Fruit fly (Drosophila melanogaster) whole organism, embryonic: ENCODE data around the gene CG6749.

Experiments
- Adf1 ChIP-seq: fragments of 200-800 bp; sonication (Bioruptor generic); IDR thresholded peaks from 2 replicates; pipeline ENCODE4 v1.3.6; 2022; ENCODE audit warnings: missing biosample characterization, missing genetic modification characterization
- Awh ChIP-seq: fragments of 200-800 bp; sonication (Bioruptor generic); IDR thresholded peaks from 2 replicates; pipeline ENCODE4, ENCODE4 v1.3.6; 2022; ENCODE audit warnings: missing biosample characterization, missing genetic modification characterization
- CG12299 ChIP-seq: fragments of 200-800 bp; sonication (Bioruptor generic); optimal IDR thresholded peaks from 2 replicates; lab custom pipeline; 2018; ENCODE audit warnings: missing biosample characterization, mild to moderate bottlenecking, missing genetic modification characterization
- CG14710 ChIP-seq: fragments of 200-800 bp; sonication (Bioruptor generic); optimal IDR thresholded peaks from 3 replicates; lab custom pipeline; 2019; ENCODE audit warnings: missing biosample characterization, mild to moderate bottlenecking, missing genetic modification characterization, moderate library complexity
- CG14860 ChIP-seq: fragments of 200-800 bp; sonication (Bioruptor generic); IDR thresholded peaks from 3 replicates; pipeline ENCODE4 v1.3.6; 2022; ENCODE audit warnings: missing biosample characterization, missing genetic modification characterization; ENCODE audit not compliant: partially characterized antibody
- CG1792 ChIP-seq: fragments of 200-800 bp; sonication (Bioruptor generic); optimal IDR thresholded peaks from 2 replicates; lab custom pipeline; 2016; ENCODE audit warnings: missing biosample characterization, missing genetic modification characterization
- CG33213 ChIP-seq: fragments of 200-800 bp; sonication (Bioruptor generic); optimal IDR thresholded peaks from 3 replicates; lab custom pipeline; 2016; ENCODE audit warnings: missing biosample characterization, missing genetic modification characterization
- CG34224 ChIP-seq: fragments of 200-800 bp; sonication (Bioruptor generic); IDR thresholded peaks from 3 replicates; pipeline ENCODE4 v1.3.6; 2022; ENCODE audit warnings: missing biosample characterization, missing genetic modification characterization; ENCODE audit not compliant: partially characterized antibody
- CG34376 ChIP-seq: fragments of 200-800 bp; sonication (Bioruptor generic); optimal IDR thresholded peaks from 2 replicates; lab custom pipeline; 2018; ENCODE audit warnings: missing biosample characterization, mild to moderate bottlenecking, missing genetic modification characterization
- CG3847 ChIP-seq: fragments of 200-800 bp; sonication (Bioruptor generic); IDR thresholded peaks from 2 replicates; pipeline ENCODE4 v1.3.6; 2022; ENCODE audit warnings: missing biosample characterization, missing genetic modification characterization
- CG4424 ChIP-seq: fragments of 200-800 bp; sonication (Bioruptor generic); optimal IDR thresholded peaks from 3 replicates; lab custom pipeline; 2016; ENCODE audit warnings: missing biosample characterization, missing genetic modification characterization
- CG6175 ChIP-seq: fragments of 200-800 bp; sonication (Bioruptor generic); IDR thresholded peaks from 3 replicates; pipeline ENCODE4 v1.3.6; 2022; ENCODE audit warnings: missing biosample characterization, missing genetic modification characterization
- CG7963 ChIP-seq: fragments of 200-800 bp; sonication (Bioruptor generic); IDR thresholded peaks from 3 replicates; pipeline ENCODE4 v1.3.6; 2022; ENCODE audit warnings: missing biosample characterization, missing genetic modification characterization; ENCODE audit not compliant: partially characterized antibody
- CG8290 ChIP-seq, 3 experiments: fragments of 200-800 bp; sonication (Bioruptor generic); optimal IDR thresholded peaks; 2 replicates each; lab custom pipeline; 2016 to 2019; ENCODE audit warnings: missing biosample characterization in 3 of 3, missing genetic modification characterization in 3 of 3, mild to moderate bottlenecking in 2 of 3, moderate library complexity in 1 of 3
- CG9727 ChIP-seq: fragments of 200-800 bp; sonication (Bioruptor generic); optimal IDR thresholded peaks from 3 replicates; lab custom pipeline; 2017; ENCODE audit warnings: missing biosample characterization, mild to moderate bottlenecking, missing genetic modification characterization
- CG9932 ChIP-seq: fragments of 200-800 bp; sonication (Bioruptor generic); IDR thresholded peaks from 2 replicates; pipeline ENCODE4 v1.3.6; 2022; ENCODE audit warnings: missing biosample characterization, missing genetic modification characterization
- Dip3 ChIP-seq: fragments of 200-800 bp; sonication (Bioruptor generic); optimal IDR thresholded peaks from 3 replicates; lab custom pipeline; 2016; ENCODE audit warnings: missing biosample characterization, missing genetic modification characterization
- Dll ChIP-seq: fragments of 200-800 bp; sonication (Bioruptor generic); IDR thresholded peaks from 4 replicates; pipeline ENCODE4 v1.3.6; 2022; ENCODE audit warnings: missing biosample characterization, missing genetic modification characterization; ENCODE audit not compliant: partially characterized antibody
- ERR ChIP-seq: fragments of 200-800 bp; sonication (Bioruptor generic); optimal IDR thresholded peaks from 2 replicates; lab custom pipeline; 2016; ENCODE audit warnings: missing biosample characterization, missing genetic modification characterization
- Eip74EF ChIP-seq, 2 experiments: fragments of 200-800 bp in 1 of 2; fragments of >200 bp in 1 of 2; sonication (Bioruptor generic) in 1 of 2; optimal IDR thresholded peaks; 2 replicates each; lab custom pipeline; 2017 to 2019; ENCODE audit warnings: missing biosample characterization in 2 of 2, missing genetic modification characterization in 2 of 2, mild to moderate bottlenecking in 1 of 2, moderate library complexity in 1 of 2
- MBD-R2 ChIP-seq: fragments of 200-800 bp; sonication (Bioruptor generic); IDR thresholded peaks from 2 replicates; pipeline ENCODE4 v1.3.6; 2022; ENCODE audit warnings: missing biosample characterization, missing genetic modification characterization
- Oli ChIP-seq: fragments of 200-800 bp; sonication (Bioruptor generic); optimal IDR thresholded peaks from 2 replicates; lab custom pipeline; 2018; ENCODE audit warnings: missing biosample characterization, mild to moderate bottlenecking, missing genetic modification characterization, moderate library complexity
- Rfx ChIP-seq: fragments of 200-800 bp; sonication (Bioruptor generic); IDR thresholded peaks from 2 replicates; pipeline ENCODE4 v1.3.6; 2022; ENCODE audit warnings: missing biosample characterization, missing genetic modification characterization
- TFAM ChIP-seq: fragments of 200-800 bp; sonication (Bioruptor generic); optimal IDR thresholded peaks from 2 replicates; lab custom pipeline; 2017; ENCODE audit warnings: missing biosample characterization, missing genetic modification characterization, inconsistent platforms
- Trl ChIP-seq, 3 experiments: fragments of >200 bp in 2 of 3; fragments of 200-800 bp in 1 of 3; sonication (Bioruptor generic) in 1 of 3; optimal IDR thresholded peaks; 2 replicates in 1 of 3; 3 replicates in 2 of 3; lab custom pipeline; 2016 to 2017; ENCODE audit warnings: missing biosample characterization in 1 of 3, missing genetic modification characterization in 1 of 3
- YL-1 ChIP-seq: fragments of 200-800 bp; sonication (Bioruptor generic); optimal IDR thresholded peaks from 3 replicates; lab custom pipeline; 2017; ENCODE audit warnings: missing biosample characterization, mild to moderate bottlenecking, missing genetic modification characterization
- al ChIP-seq: fragments of 200-800 bp; sonication (Bioruptor generic); IDR thresholded peaks from 2 replicates; pipeline ENCODE4 v1.3.6; 2022; ENCODE audit warnings: missing biosample characterization, missing genetic modification characterization
- ap ChIP-seq: fragments of 200-800 bp; sonication (Bioruptor generic); IDR thresholded peaks from 2 replicates; pipeline ENCODE4 v1.3.6; 2022; ENCODE audit warnings: missing biosample characterization, missing genetic modification characterization
- ato ChIP-seq: fragments of 200-800 bp; sonication (Bioruptor generic); IDR thresholded peaks from 2 replicates; pipeline ENCODE4 v1.3.6; 2022; ENCODE audit warnings: missing biosample characterization, missing genetic modification characterization; ENCODE audit not compliant: partially characterized antibody
- cato ChIP-seq: fragments of 200-800 bp; sonication (Bioruptor generic); optimal IDR thresholded peaks from 2 replicates; lab custom pipeline; 2016; ENCODE audit warnings: missing biosample characterization, missing genetic modification characterization, borderline replicate concordance
- corto ChIP-seq: fragments of 200-800 bp; sonication (Bioruptor generic); optimal IDR thresholded peaks from 2 replicates; lab custom pipeline; 2016; ENCODE audit warnings: missing biosample characterization, mild to moderate bottlenecking, missing genetic modification characterization, moderate library complexity
- eve ChIP-seq, 2 experiments: fragments of >200 bp; optimal IDR thresholded peaks; 2 replicates each; lab custom pipeline; 2017; ENCODE audit warnings: missing biosample characterization in 2 of 2, missing genetic modification characterization in 2 of 2
- fd102C ChIP-seq: fragments of 200-800 bp; sonication (Bioruptor generic); optimal IDR thresholded peaks from 2 replicates; lab custom pipeline; 2018; ENCODE audit warnings: missing biosample characterization, mild to moderate bottlenecking, missing genetic modification characterization, moderate library complexity
- gsb ChIP-seq: fragments of 200-800 bp; sonication (Bioruptor generic); IDR thresholded peaks from 2 replicates; pipeline ENCODE4 v1.3.6; 2022; ENCODE audit warnings: missing biosample characterization, missing genetic modification characterization
- gt ChIP-seq: fragments of 200-800 bp; sonication (Bioruptor generic); IDR thresholded peaks from 2 replicates; pipeline ENCODE4 v1.3.6; 2022; ENCODE audit warnings: missing biosample characterization, missing genetic modification characterization
- h ChIP-seq: fragments of >200 bp; optimal IDR thresholded peaks from 2 replicates; lab custom pipeline; 2017
- knrl ChIP-seq: fragments of 200-800 bp; sonication (Bioruptor generic); IDR thresholded peaks from 3 replicates; pipeline ENCODE4 v1.3.6; 2022; ENCODE audit warnings: missing biosample characterization, missing genetic modification characterization; ENCODE audit not compliant: partially characterized antibody
- mam ChIP-seq: fragments of 200-800 bp; sonication (Bioruptor generic); optimal IDR thresholded peaks from 3 replicates; lab custom pipeline; 2016; ENCODE audit warnings: missing biosample characterization, missing genetic modification characterization
- pfk ChIP-seq: fragments of 200-800 bp; sonication (Bioruptor generic); optimal IDR thresholded peaks from 2 replicates; lab custom pipeline; 2018; ENCODE audit warnings: missing biosample characterization, mild to moderate bottlenecking, missing genetic modification characterization, moderate library complexity
- pnt ChIP-seq: fragments of 200-800 bp; sonication (Bioruptor generic); optimal IDR thresholded peaks from 3 replicates; lab custom pipeline; 2016; ENCODE audit warnings: missing biosample characterization, missing genetic modification characterization
- prd ChIP-seq, 3 experiments: fragments of >200 bp in 2 of 3; fragments of 200-800 bp in 1 of 3; sonication (Bioruptor generic) in 1 of 3; optimal IDR thresholded peaks in 2 of 3; IDR thresholded peaks in 1 of 3; 2 replicates in 2 of 3; 3 replicates in 1 of 3; pipeline versions ENCODE4 v1.3.6 to Lab custom; 2017 to 2022; ENCODE audit warnings: missing biosample characterization in 1 of 3, missing genetic modification characterization in 1 of 3
- pros ChIP-seq: fragments of 200-800 bp; sonication (Bioruptor generic); optimal IDR thresholded peaks from 3 replicates; lab custom pipeline; 2019; ENCODE audit warnings: missing biosample characterization, mild to moderate bottlenecking, missing genetic modification characterization, moderate library complexity
- sqz ChIP-seq: fragments of 200-800 bp; sonication (Bioruptor generic); optimal IDR thresholded peaks from 3 replicates; lab custom pipeline; 2018; ENCODE audit warnings: missing biosample characterization, mild to moderate bottlenecking, missing genetic modification characterization
- sr ChIP-seq: fragments of 200-800 bp; sonication (Bioruptor generic); IDR thresholded peaks from 3 replicates; pipeline ENCODE4 v1.3.6; 2022; ENCODE audit warnings: missing biosample characterization, missing genetic modification characterization
- stc ChIP-seq: fragments of 200-800 bp; sonication (Bioruptor generic); IDR thresholded peaks from 2 replicates; pipeline ENCODE4 v1.3.6; 2022; ENCODE audit warnings: missing biosample characterization, missing genetic modification characterization
- trem ChIP-seq: fragments of 200-800 bp; optimal IDR thresholded peaks from 3 replicates; lab custom pipeline; 2019; ENCODE audit warnings: missing biosample characterization, mild to moderate bottlenecking, missing genetic modification characterization, moderate library complexity
- trh ChIP-seq: fragments of 200-800 bp; sonication (Bioruptor generic); optimal IDR thresholded peaks from 2 replicates; lab custom pipeline; 2016; ENCODE audit warnings: missing biosample characterization, missing genetic modification characterization
- wdn ChIP-seq: fragments of 200-800 bp; sonication (Bioruptor generic); IDR thresholded peaks from 2 replicates; pipeline ENCODE4 v1.3.6; 2022; ENCODE audit warnings: missing biosample characterization, missing genetic modification characterization
- zen2 ChIP-seq: fragments of 200-800 bp; sonication (Bioruptor generic); IDR thresholded peaks from 3 replicates; pipeline ENCODE4 v1.3.6; 2022; ENCODE audit warnings: missing biosample characterization, missing genetic modification characterization; ENCODE audit not compliant: partially characterized antibody

The CG6749 gene

dm6 chr3L:9698193-9698642 lies 35.4 kb downstream of the CG6749 start, which contains the start of gene Ubc4 (continued):
- TF ChIP-seq Dll, result peak; percentile 87
- no peak for TF ChIP-seq corto (GFP tag; lab: Kevin White, UChicago)
- no peak for TF ChIP-seq al
- no peak for TF ChIP-seq pros (GFP tag; lab: Kevin White, UChicago)
- TF ChIP-seq Dip3 (GFP tag; lab: Kevin White, UChicago), result peak; percentile 4
- TF ChIP-seq CG33213 (GFP tag; lab: Kevin White, UChicago), result peak; percentile 4
- peak; percentile 56; the same call in 1 of the 2 replicates for TF ChIP-seq MBD-R2 (GFP tag; lab: Robert Waterston, UW)
- no peak for TF ChIP-seq prd (optimal IDR thresholded peaks at IDR 0.05; lab: Kevin White, UChicago)
- 0 out of 3 replicates have a peak, but pooled peaks have one; percentile 10 for TF ChIP-seq prd (GFP tag; IDR thresholded peaks at IDR 0.05; lab: Robert Waterston, UW)
- no peak for TF ChIP-seq CG8290 (GFP tag; optimal IDR thresholded peaks at IDR 0.05; lab: Kevin White, UChicago)
- TF ChIP-seq CG8290 (tag; optimal IDR thresholded peaks at IDR 0.05; lab: Kevin White, UChicago), result no peak
- TF ChIP-seq Trl (optimal IDR thresholded peaks at IDR 0.05; lab: Kevin White, UChicago), result peak in 1 of 2 experiments; percentile 30
- TF ChIP-seq Trl (GFP tag; optimal IDR thresholded peaks at IDR 0.05; lab: Kevin White, UChicago), result no peak
- no peak for TF ChIP-seq h (lab: Kevin White, UChicago)
- TF ChIP-seq mam (GFP tag; lab: Kevin White, UChicago), result peak; percentile 26
- TF ChIP-seq CG14860, result peak; percentile 70
- no peak for TF ChIP-seq Eip74EF (GFP tag; optimal IDR thresholded peaks at IDR 0.05; lab: Kevin White, UChicago)
- peak; percentile 12 for TF ChIP-seq CG14710 (tag; lab: Kevin White, UChicago)
- TF ChIP-seq zen2 (GFP tag; lab: Robert Waterston, UW), result peak; percentile 77
- no peak for TF ChIP-seq CG4424 (GFP tag; lab: Kevin White, UChicago)
- no peak for TF ChIP-seq CG12299 (tag; lab: Kevin White, UChicago)
- no peak for TF ChIP-seq Oli (tag; lab: Kevin White, UChicago)
- TF ChIP-seq CG34224, result peak; percentile 87
- no peak for TF ChIP-seq trh
- no peak for TF ChIP-seq wdn (GFP tag; lab: Robert Waterston, UW)
- peak; percentile 65 for TF ChIP-seq YL-1
- no peak for TF ChIP-seq Awh (GFP tag; lab: Robert Waterston, UW)
- peak; percentile 77 for TF ChIP-seq ato (GFP tag; lab: Robert Waterston, UW)
- no peak for TF ChIP-seq fd102C (GFP tag; lab: Kevin White, UChicago)
- TF ChIP-seq Rfx (GFP tag; lab: Robert Waterston, UW), result peak; percentile 53
- peak; percentile 25; the same call in 1 of the 2 replicates for TF ChIP-seq Adf1
- TF ChIP-seq trem (tag; lab: Kevin White, UChicago), result peak; percentile 0
- no peak for TF ChIP-seq CG9727 (GFP tag; lab: Kevin White, UChicago)
- TF ChIP-seq CG3847 (GFP tag; lab: Robert Waterston, UW), result peak; percentile 37
- no peak for TF ChIP-seq CG6175 (GFP tag; lab: Robert Waterston, UW)
- TF ChIP-seq cato (GFP tag; lab: Kevin White, UChicago), result no peak
- peak; percentile 48; the same call in 1 of the 2 replicates for TF ChIP-seq CG9932
- TF ChIP-seq TFAM (GFP tag; lab: Kevin White, UChicago), result no peak
- no peak for TF ChIP-seq ap (GFP tag; lab: Robert Waterston, UW)
- TF ChIP-seq gsb (GFP tag; lab: Robert Waterston, UW), result no peak
- TF ChIP-seq knrl (GFP tag; lab: Robert Waterston, UW), result peak; percentile 83
- no peak for TF ChIP-seq sqz (GFP tag; lab: Kevin White, UChicago)
- peak; percentile 86 for TF ChIP-seq CG7963 (GFP tag; lab: Robert Waterston, UW)
- no peak for TF ChIP-seq gt (GFP tag; lab: Robert Waterston, UW)
- TF ChIP-seq CG34376, result peak; percentile 3
- TF ChIP-seq CG1792 (GFP tag; lab: Kevin White, UChicago), result no peak
- no peak for TF ChIP-seq pfk (GFP tag; lab: Kevin White, UChicago)
- TF ChIP-seq sr (GFP tag; lab: Robert Waterston, UW), result no peak
- TF ChIP-seq ERR (GFP tag; lab: Kevin White, UChicago), result peak; percentile 8
- 0 out of 2 replicates have a peak, but pooled peaks have one; percentile 11 for TF ChIP-seq stc (GFP tag; lab: Robert Waterston, UW)
- no peak for TF ChIP-seq eve (GFP tag; optimal IDR thresholded peaks at IDR 0.05; lab: Kevin White, UChicago)
- no peak for TF ChIP-seq pnt (GFP tag; lab: Kevin White, UChicago)
